Worm (Caenorhabditis elegans) whole organism, young adult: ENCODE results near the gene F14F7.4.
A peak's percentile ranks its signal among the peaks of the same experiment; 100 is the strongest.

Experiments used
- Y56A3A.18 ChIP-seq: fragments of 200-800 bp; sonication (Bioruptor generic); IDR thresholded peaks from 2 replicates; pipeline ENCODE4 v1.3.6; 2022; ENCODE audit warnings: missing genetic modification reagents, missing genetic modification characterization, missing compliant biosample characterization
- ZK185.1 ChIP-seq: sonication (generic microtip); optimal IDR thresholded peaks from 2 replicates; lab custom pipeline; 2016; ENCODE audit warnings: mild to moderate bottlenecking, missing genetic modification characterization, missing compliant biosample characterization; ENCODE audit not compliant: poor library complexity, severe bottlenecking
- ama-1 ChIP-seq, 3 experiments: fragments of 150-350 bp in 1 of 3; sonication (generic microtip) in 2 of 3; optimal IDR thresholded peaks; 2 replicates each; lab custom pipeline; 2014 to 2018; ENCODE audit warnings: missing biosample characterization in 2 of 3, missing genetic modification characterization in 2 of 3, missing genetic modification reagents in 2 of 3
- attf-5 ChIP-seq: fragments of 200-800 bp; sonication (Bioruptor generic); optimal IDR thresholded peaks from 2 replicates; lab custom pipeline; 2018; ENCODE audit warnings: mild to moderate bottlenecking, missing genetic modification characterization, missing compliant biosample characterization
- attf-6 ChIP-seq: fragments of 200-800 bp; sonication (Bioruptor generic); IDR thresholded peaks from 2 replicates; pipeline ENCODE4 v1.3.6; 2022; ENCODE audit warnings: missing genetic modification reagents, missing genetic modification characterization, missing compliant biosample characterization
- bed-1 ChIP-seq: fragments of 200-800 bp; sonication (Bioruptor generic); IDR thresholded peaks from 2 replicates; pipeline ENCODE4 v1.3.6; 2022; ENCODE audit warnings: missing genetic modification reagents, missing genetic modification characterization, missing compliant biosample characterization
- cebp-1 ChIP-seq, 2 experiments: fragments of 200-800 bp in 1 of 2; sonication (Bioruptor generic) in 1 of 2; sonication (generic microtip) in 1 of 2; IDR thresholded peaks in 1 of 2; optimal IDR thresholded peaks in 1 of 2; 2 replicates each; pipeline versions ENCODE4 v1.3.6 to Lab custom; 2017 to 2022; ENCODE audit warnings: missing compliant biosample characterization in 2 of 2, missing genetic modification characterization in 2 of 2, mild to moderate bottlenecking in 1 of 2, missing genetic modification reagents in 1 of 2, moderate library complexity in 1 of 2
- dox-1 ChIP-seq: fragments of 200-800 bp; sonication (Bioruptor generic); IDR thresholded peaks from 2 replicates; pipeline ENCODE4 v1.3.6; 2022; ENCODE audit warnings: missing genetic modification reagents, missing genetic modification characterization, missing compliant biosample characterization
- ekl-4 ChIP-seq: fragments of 200-800 bp; sonication (Bioruptor generic); IDR thresholded peaks from 2 replicates; pipeline ENCODE4 v1.3.6; 2022; ENCODE audit warnings: missing genetic modification reagents, missing genetic modification characterization, missing compliant biosample characterization
- ets-4 ChIP-seq: fragments of 200-800 bp; sonication (Bioruptor generic); optimal IDR thresholded peaks from 2 replicates; lab custom pipeline; 2018; ENCODE audit warnings: mild to moderate bottlenecking, missing genetic modification characterization, missing compliant biosample characterization
- hmg-1.2 ChIP-seq: fragments of 200-800 bp; sonication (Bioruptor generic); IDR thresholded peaks from 2 replicates; pipeline ENCODE4 v1.3.6; 2022; ENCODE audit warnings: missing genetic modification reagents, missing genetic modification characterization, missing compliant biosample characterization
- lag-1 ChIP-seq: fragments of 200-800 bp; sonication (Bioruptor generic); IDR thresholded peaks from 2 replicates; pipeline ENCODE4 v1.3.6; 2022; ENCODE audit warnings: missing genetic modification reagents, missing genetic modification characterization, missing compliant biosample characterization
- lin-40 ChIP-seq: sonication (generic microtip); optimal IDR thresholded peaks from 2 replicates; lab custom pipeline; 2016; ENCODE audit warnings: missing genetic modification characterization, mild to moderate bottlenecking, missing compliant biosample characterization, missing genotype, missing genetic modification reagents
- lir-1 ChIP-seq: fragments of 200-800 bp; sonication (Bioruptor generic); conservative IDR thresholded peaks from 2 replicates; pipeline ENCODE4 v1.3.6; 2022; ENCODE audit warnings: missing genetic modification reagents, missing genetic modification characterization, missing compliant biosample characterization
- lsl-1 ChIP-seq: fragments of 200-800 bp; sonication (Bioruptor generic); optimal IDR thresholded peaks from 2 replicates; lab custom pipeline; 2018; ENCODE audit warnings: mild to moderate bottlenecking, missing genetic modification characterization, moderate library complexity, missing compliant biosample characterization
- madf-10 ChIP-seq: sonication (generic microtip); optimal IDR thresholded peaks from 2 replicates; lab custom pipeline; 2016; ENCODE audit warnings: mild to moderate bottlenecking, missing genetic modification characterization, missing compliant biosample characterization
- nfya-2 ChIP-seq: fragments of 200-800 bp; sonication (Bioruptor generic); IDR thresholded peaks from 2 replicates; pipeline ENCODE4 v1.3.6; 2022; ENCODE audit warnings: missing genetic modification reagents, missing genetic modification characterization, missing compliant biosample characterization
- pbrm-1 ChIP-seq: fragments of 200-800 bp; sonication (Bioruptor generic); IDR thresholded peaks from 2 replicates; pipeline ENCODE4 v1.3.6; 2022; ENCODE audit warnings: missing genetic modification reagents, missing genetic modification characterization, missing compliant biosample characterization
- rec-8 ChIP-seq, 2 experiments: sonication (generic microtip); optimal IDR thresholded peaks; 2 replicates each; lab custom pipeline; 2016; ENCODE audit warnings: mild to moderate bottlenecking in 2 of 2, missing genetic modification characterization in 2 of 2, missing genetic modification reagents in 2 of 2, missing genotype in 2 of 2, missing biosample characterization in 1 of 2, missing compliant biosample characterization in 1 of 2, moderate library complexity in 1 of 2
- repo-1 ChIP-seq: sonication (generic microtip); optimal IDR thresholded peaks from 2 replicates; lab custom pipeline; 2017; ENCODE audit warnings: mild to moderate bottlenecking, missing genetic modification characterization, missing compliant biosample characterization
- sea-2 ChIP-seq: fragments of 200-800 bp; sonication (Bioruptor generic); IDR thresholded peaks from 2 replicates; pipeline ENCODE4 v1.3.6; 2022; ENCODE audit warnings: missing genetic modification characterization, missing compliant biosample characterization
- snpc-1.1 ChIP-seq: sonication (generic microtip); optimal IDR thresholded peaks from 2 replicates; lab custom pipeline; 2017; ENCODE audit warnings: missing genetic modification characterization, mild to moderate bottlenecking, missing compliant biosample characterization, antibody characterized with exemption, moderate library complexity, missing genotype, missing genetic modification reagents; ENCODE audit not compliant: insufficient read depth
- snpc-3.4 ChIP-seq: sonication (generic microtip); optimal IDR thresholded peaks from 2 replicates; lab custom pipeline; 2017; ENCODE audit warnings: missing genetic modification characterization, mild to moderate bottlenecking, missing compliant biosample characterization, antibody characterized with exemption, moderate library complexity, missing genotype, missing genetic modification reagents
- somi-1 ChIP-seq: fragments of 200-800 bp; sonication (Bioruptor generic); optimal IDR thresholded peaks from 2 replicates; lab custom pipeline; 2018; ENCODE audit warnings: mild to moderate bottlenecking, missing genetic modification characterization, missing compliant biosample characterization
- sptf-2 ChIP-seq: fragments of 200-800 bp; sonication (Bioruptor generic); optimal IDR thresholded peaks from 2 replicates; lab custom pipeline; 2018; ENCODE audit warnings: mild to moderate bottlenecking, missing genetic modification characterization, missing compliant biosample characterization
- zfh-2 ChIP-seq: fragments of 200-800 bp; sonication (Bioruptor generic); conservative IDR thresholded peaks from 2 replicates; pipeline ENCODE4 v1.3.6; 2022; ENCODE audit warnings: missing genetic modification reagents, missing genetic modification characterization, missing compliant biosample characterization
- zim-3 ChIP-seq: sonication (generic microtip); optimal IDR thresholded peaks from 2 replicates; lab custom pipeline; 2017; ENCODE audit warnings: mild to moderate bottlenecking, missing genetic modification characterization, moderate library complexity, missing compliant biosample characterization
- ztf-22 ChIP-seq: fragments of 200-800 bp; sonication (Bioruptor generic); optimal IDR thresholded peaks from 2 replicates; lab custom pipeline; 2018; ENCODE audit warnings: mild to moderate bottlenecking, missing genetic modification characterization, moderate library complexity, missing compliant biosample characterization
- ztf-25 ChIP-seq: fragments of 200-800 bp; sonication (Bioruptor generic); IDR thresholded peaks from 2 replicates; pipeline ENCODE4 v1.3.6; 2022; ENCODE audit warnings: missing genetic modification reagents, missing genetic modification characterization, missing compliant biosample characterization
- ztf-3 ChIP-seq: fragments of 200-800 bp; sonication (Bioruptor generic); optimal IDR thresholded peaks from 2 replicates; lab custom pipeline; 2018; ENCODE audit warnings: mild to moderate bottlenecking, missing genetic modification characterization, missing compliant biosample characterization

F14F7.4 gene

DNA sequence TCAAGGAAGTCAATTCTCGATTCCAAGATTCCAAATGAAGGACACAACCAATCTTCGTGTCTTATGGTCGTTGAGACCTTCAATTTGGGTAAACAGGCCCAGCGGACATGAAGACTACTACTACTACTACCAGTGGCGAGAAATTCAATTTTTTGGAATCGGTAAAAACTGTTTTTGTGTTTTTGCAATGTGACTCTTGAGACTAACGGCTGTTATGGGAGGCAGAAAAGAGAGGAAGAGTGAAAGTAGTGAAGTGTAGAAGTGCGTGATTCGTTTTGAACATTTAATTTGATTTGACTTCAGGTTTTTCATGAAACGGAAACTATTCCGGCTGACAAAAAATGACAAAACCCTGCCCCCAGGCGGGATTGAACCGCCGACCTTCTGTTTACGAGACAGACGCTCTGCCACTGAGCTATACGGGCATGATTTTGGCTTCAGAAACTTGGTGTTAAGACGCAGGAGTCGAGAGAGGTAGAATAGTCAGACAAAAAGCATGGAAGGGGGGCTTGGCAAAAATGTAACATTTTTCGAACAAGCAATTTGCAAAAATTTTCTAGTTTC is 13.7 kb downstream of the F14F7.4 start (continued):
- 0 out of 2 replicates have a peak, but pooled peaks have one; percentile 53 for TF ChIP-seq lir-1
- peak; percentile 62 for TF ChIP-seq hmg-1.2 (GFP tag; lab: Robert Waterston, UW)
- TF ChIP-seq cebp-1 (GFP tag; IDR thresholded peaks at IDR 0.05; lab: Robert Waterston, UW), result no peak
- TF ChIP-seq cebp-1 (tag; optimal IDR thresholded peaks at IDR 0.05; lab: Kevin White, UChicago), result peak; percentile 66
- TF ChIP-seq zfh-2 (GFP tag; lab: Robert Waterston, UW), result no peak
- TF ChIP-seq rec-8 (tag; optimal IDR thresholded peaks at IDR 0.05; lab: Kevin White, UChicago), result peak; percentile 12 to 37
- no peak for TF ChIP-seq bed-1 (GFP tag; lab: Robert Waterston, UW)
- TF ChIP-seq repo-1 (tag; lab: Kevin White, UChicago), result peak; percentile 66
- peak; percentile 57 for TF ChIP-seq lin-40
- peak; percentile 31 for TF ChIP-seq snpc-3.4 (tag; lab: Kevin White, UChicago)

ce11 chrIII:13013912-13014311 is 15.6 kb downstream of the F14F7.4 start:
- TF ChIP-seq ztf-3 (no peak), dox-1 (GFP tag; lab: Robert Waterston, UW) (no peak), somi-1 (GFP tag; lab: Kevin White, UChicago) (no peak), sptf-2 (GFP tag; lab: Kevin White, UChicago) (no peak), snpc-1.1 (tag; lab: Kevin White, UChicago) (no peak), sea-2 (GFP tag; lab: Robert Waterston, UW) (no peak), hmg-1.2 (GFP tag; lab: Robert Waterston, UW) (no peak), nfya-2 (no peak)
- TF ChIP-seq, all 124 proteins: peak for 0

DNA sequence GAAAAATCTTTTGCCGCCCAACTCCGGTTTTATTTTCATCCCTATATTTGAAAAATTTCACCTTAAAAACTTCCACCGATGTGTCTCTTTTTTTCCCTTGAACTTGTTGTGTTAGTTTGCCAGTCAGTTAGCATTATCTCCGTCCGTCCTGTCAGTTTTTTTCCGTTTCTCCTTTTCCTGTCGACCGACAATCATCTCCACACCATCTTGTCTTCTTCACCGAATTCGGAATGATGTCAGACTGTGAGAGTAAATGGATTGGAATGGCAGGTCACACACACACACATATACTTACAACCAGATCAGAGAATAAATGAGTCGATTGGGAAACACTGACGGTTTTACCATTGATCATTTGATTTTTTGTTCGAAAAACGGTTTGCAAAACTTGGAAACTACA is 17.6 kb downstream of the F14F7.4 start:
- TF ChIP-seq ama-1 (optimal IDR thresholded peaks at IDR 0.05; lab: Kevin White, UChicago) (no peak), ama-1 (GFP tag; optimal IDR thresholded peaks at IDR 0.05; lab: Kevin White, UChicago) (no peak), ekl-4 (no peak), zim-3 (tag; lab: Kevin White, UChicago) (no peak), madf-10 (tag; lab: Kevin White, UChicago) (no peak), ztf-22 (GFP tag; lab: Kevin White, UChicago) (no peak), lsl-1 (GFP tag; lab: Kevin White, UChicago) (no peak), ztf-25 (GFP tag; lab: Robert Waterston, UW) (no peak)
- TF ChIP-seq, all 124 proteins: peak for 0

DNA sequence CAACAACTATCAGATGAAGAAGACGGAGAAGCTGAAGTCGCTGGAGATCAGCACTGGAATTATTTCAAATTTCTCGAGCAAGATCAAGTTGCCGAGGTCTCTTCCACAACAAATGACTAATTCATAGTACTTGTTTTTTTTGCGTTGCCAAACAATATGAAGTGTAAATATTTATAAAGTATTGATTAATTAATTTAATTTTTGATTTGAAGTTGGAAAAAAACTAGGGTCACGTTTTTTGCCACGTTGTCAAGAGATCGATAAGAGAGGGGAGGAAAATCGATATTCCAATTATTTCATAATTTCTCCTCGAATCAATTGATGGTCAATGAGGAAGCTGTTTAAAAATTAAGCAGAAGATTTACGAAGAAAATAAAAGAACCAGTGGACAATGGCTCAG is 24.3 kb downstream of the F14F7.4 start, which contains the start of gene snf-7:
Gene snf-7, plus strand, starts transcription at position 301 of the 400 bp plus-strand sequence.
- TF ChIP-seq pbrm-1 (GFP tag; lab: Robert Waterston, UW) (no peak), ztf-25 (GFP tag; lab: Robert Waterston, UW) (no peak), Y56A3A.18 (GFP tag; lab: Robert Waterston, UW) (no peak), ets-4 (no peak), attf-5 (no peak), attf-6 (GFP tag; lab: Robert Waterston, UW) (no peak), ZK185.1 (tag; lab: Kevin White, UChicago) (no peak), lag-1 (GFP tag; lab: Robert Waterston, UW) (no peak)
